Worm (Caenorhabditis elegans) whole organism, L1 larva: ENCODE measurements around the gene C07B5.8.
A peak's percentile ranks its signal among the peaks of the same experiment; 100 is the strongest.

Experiments
- C16A3.4 ChIP-seq: fragments of 150-350 bp; optimal IDR thresholded peaks from 2 replicates; lab custom pipeline; 2014; ENCODE audit warnings: missing biosample characterization, missing genetic modification characterization
- F16B12.6 ChIP-seq: fragments of 150-350 bp; optimal IDR thresholded peaks from 2 replicates; lab custom pipeline; 2014; ENCODE audit warnings: missing biosample characterization, missing genetic modification characterization
- ama-1 ChIP-seq: fragments of 150-350 bp; optimal IDR thresholded peaks from 2 replicates; lab custom pipeline; 2014
- blmp-1 ChIP-seq: fragments of 150-350 bp; optimal IDR thresholded peaks from 2 replicates; lab custom pipeline; 2014; ENCODE audit warnings: missing biosample characterization, missing genetic modification characterization
- ceh-8 ChIP-seq: fragments of 200-800 bp; sonication (Bioruptor generic); optimal IDR thresholded peaks from 2 replicates; lab custom pipeline; 2018; ENCODE audit warnings: mild to moderate bottlenecking, missing genetic modification characterization, moderate library complexity, missing compliant biosample characterization
- ceh-90 ChIP-seq: sonication (generic microtip); optimal IDR thresholded peaks from 2 replicates; lab custom pipeline; 2016; ENCODE audit warnings: missing genetic modification characterization, missing compliant biosample characterization
- ces-1 ChIP-seq: fragments of 150-350 bp; optimal IDR thresholded peaks from 2 replicates; lab custom pipeline; 2014; ENCODE audit warnings: missing biosample characterization, missing genetic modification reagents, missing genetic modification characterization
- dpl-1 ChIP-seq, 3 experiments: fragments of 150-350 bp in 2 of 3; sonication (generic microtip) in 1 of 3; optimal IDR thresholded peaks; 2 replicates each; lab custom pipeline; 2014 to 2017; ENCODE audit warnings: missing biosample characterization in 3 of 3, missing genetic modification characterization in 3 of 3, missing genetic modification reagents in 3 of 3
- efl-1 ChIP-seq, 4 experiments: fragments of 150-350 bp; optimal IDR thresholded peaks in 3 of 4; peaks in 1 of 4; 1 replicate in 1 of 4; 2 replicates in 3 of 4; lab custom pipeline; 2014; ENCODE audit warnings: missing biosample characterization in 2 of 4, missing genetic modification characterization in 2 of 4, missing genetic modification reagents in 2 of 4
- efl-3 ChIP-seq: fragments of 200-800 bp; sonication (Bioruptor generic); optimal IDR thresholded peaks from 2 replicates; lab custom pipeline; 2018; ENCODE audit warnings: mild to moderate bottlenecking, missing genetic modification characterization, missing compliant biosample characterization
- elt-2 ChIP-seq: sonication (generic microtip); optimal IDR thresholded peaks from 2 replicates; lab custom pipeline; 2016; ENCODE audit warnings: missing genetic modification characterization, mild to moderate bottlenecking, inconsistent platforms, missing compliant biosample characterization, missing genetic modification reagents
- elt-3 ChIP-seq, 6 experiments: fragments of 150-350 bp in 1 of 6; sonication (generic microtip); optimal IDR thresholded peaks; 2 replicates each; lab custom pipeline; 2017 to 2018; ENCODE audit warnings: missing biosample characterization in 6 of 6, missing genetic modification characterization in 6 of 6, inconsistent platforms in 1 of 6
- fos-1 ChIP-seq: fragments of 150-350 bp; optimal IDR thresholded peaks from 2 replicates; lab custom pipeline; 2014; ENCODE audit warnings: missing biosample characterization, missing genetic modification characterization
- irx-1 ChIP-seq: sonication (generic microtip); optimal IDR thresholded peaks from 2 replicates; lab custom pipeline; 2016; ENCODE audit warnings: missing genetic modification characterization, missing compliant biosample characterization
- jun-1 ChIP-seq: fragments of 150-350 bp; optimal IDR thresholded peaks from 2 replicates; lab custom pipeline; 2014; ENCODE audit warnings: missing biosample characterization, missing genetic modification reagents, missing genetic modification characterization
- lin-13 ChIP-seq: fragments of 150-350 bp; optimal IDR thresholded peaks from 2 replicates; lab custom pipeline; 2014; ENCODE audit warnings: missing biosample characterization, missing genetic modification reagents, missing genetic modification characterization
- lin-14 ChIP-seq: fragments of 200-800 bp; sonication (Bioruptor generic); optimal IDR thresholded peaks from 2 replicates; lab custom pipeline; 2018; ENCODE audit warnings: mild to moderate bottlenecking, missing genetic modification characterization, moderate library complexity, missing compliant biosample characterization
- lin-35 ChIP-seq, 2 experiments: fragments of 150-350 bp; optimal IDR thresholded peaks; 2 replicates each; lab custom pipeline; 2014; ENCODE audit warnings: missing biosample characterization in 2 of 2, missing genetic modification characterization in 2 of 2, missing genetic modification reagents in 2 of 2
- mdl-1 ChIP-seq, 2 experiments: fragments of 150-350 bp; optimal IDR thresholded peaks; 2 replicates each; lab custom pipeline; 2014 to 2017; ENCODE audit warnings: missing biosample characterization in 2 of 2, missing genetic modification characterization in 2 of 2, inconsistent platforms in 1 of 2
- mep-1 ChIP-seq: fragments of 150-350 bp; optimal IDR thresholded peaks from 2 replicates; lab custom pipeline; 2014; ENCODE audit warnings: missing biosample characterization, missing genetic modification characterization
- nhr-12 ChIP-seq: sonication (generic microtip); optimal IDR thresholded peaks from 2 replicates; lab custom pipeline; 2017; ENCODE audit warnings: missing biosample characterization, missing genetic modification characterization
- nhr-20 ChIP-seq: sonication (generic microtip); optimal IDR thresholded peaks from 2 replicates; lab custom pipeline; 2016; ENCODE audit warnings: mild to moderate bottlenecking, missing genetic modification characterization, missing compliant biosample characterization
- nhr-28 ChIP-seq: fragments of 150-350 bp; optimal IDR thresholded peaks from 2 replicates; lab custom pipeline; 2014; ENCODE audit warnings: missing biosample characterization, missing genetic modification characterization
- nhr-71 ChIP-seq: sonication (generic microtip); optimal IDR thresholded peaks from 2 replicates; lab custom pipeline; 2016; ENCODE audit warnings: mild to moderate bottlenecking, missing genetic modification characterization, moderate library complexity, missing compliant biosample characterization
- nhr-76 ChIP-seq: sonication (generic microtip); optimal IDR thresholded peaks from 2 replicates; lab custom pipeline; 2017; ENCODE audit warnings: missing biosample characterization, missing genetic modification characterization
- nhr-85 ChIP-seq: sonication (generic microtip); peaks from one replicate; lab custom pipeline; 2016; ENCODE audit warnings: missing genetic modification characterization, inconsistent platforms, missing compliant biosample characterization
- nhr-90 ChIP-seq: sonication (generic microtip); optimal IDR thresholded peaks from 2 replicates; lab custom pipeline; 2016; ENCODE audit warnings: mild to moderate bottlenecking, missing genetic modification characterization, missing compliant biosample characterization; ENCODE audit not compliant: poor library complexity
- pqm-1 ChIP-seq: sonication (generic microtip); optimal IDR thresholded peaks from 3 replicates; lab custom pipeline; 2017; ENCODE audit warnings: missing biosample characterization, missing genetic modification characterization
- rnt-1 ChIP-seq: sonication (generic microtip); optimal IDR thresholded peaks from 2 replicates; lab custom pipeline; 2016; ENCODE audit warnings: mild to moderate bottlenecking, missing genetic modification characterization, moderate library complexity, missing compliant biosample characterization
- skn-1 ChIP-seq: fragments of 150-350 bp; optimal IDR thresholded peaks from 2 replicates; lab custom pipeline; 2014; ENCODE audit warnings: missing biosample characterization, missing genetic modification characterization
- snpc-4 ChIP-seq: fragments of 150-350 bp; optimal IDR thresholded peaks from 2 replicates; lab custom pipeline; 2014; ENCODE audit warnings: missing biosample characterization, missing genetic modification characterization
- snu-23 ChIP-seq: sonication (generic microtip); optimal IDR thresholded peaks from 2 replicates; lab custom pipeline; 2016; ENCODE audit warnings: missing genetic modification characterization, missing compliant biosample characterization
- sox-4 ChIP-seq: sonication (generic microtip); optimal IDR thresholded peaks from 2 replicates; lab custom pipeline; 2016; ENCODE audit warnings: missing genetic modification characterization, missing compliant biosample characterization
- tbx-2 ChIP-seq: sonication (generic microtip); optimal IDR thresholded peaks from 2 replicates; lab custom pipeline; 2016; ENCODE audit warnings: missing genetic modification characterization, missing compliant biosample characterization
- unc-86 ChIP-seq: sonication (generic microtip); optimal IDR thresholded peaks from 2 replicates; lab custom pipeline; 2016; ENCODE audit warnings: missing genetic modification characterization, missing compliant biosample characterization
- unc-98 ChIP-seq: fragments of 200-800 bp; sonication (Bioruptor generic); IDR thresholded peaks from 2 replicates; pipeline ENCODE4 v1.3.6; 2022; ENCODE audit warnings: missing genetic modification characterization, missing compliant biosample characterization
- zip-4 ChIP-seq: fragments of 200-800 bp; sonication (Bioruptor generic); optimal IDR thresholded peaks from 2 replicates; lab custom pipeline; 2018; ENCODE audit warnings: mild to moderate bottlenecking, missing genetic modification characterization, moderate library complexity, missing compliant biosample characterization
- ztf-11 ChIP-seq, 2 experiments: sonication (generic microtip); optimal IDR thresholded peaks; 2 replicates each; lab custom pipeline; 2016 to 2017; ENCODE audit warnings: missing genetic modification characterization in 2 of 2, missing biosample characterization in 1 of 2, missing compliant biosample characterization in 1 of 2

C07B5.8 gene

DNA sequence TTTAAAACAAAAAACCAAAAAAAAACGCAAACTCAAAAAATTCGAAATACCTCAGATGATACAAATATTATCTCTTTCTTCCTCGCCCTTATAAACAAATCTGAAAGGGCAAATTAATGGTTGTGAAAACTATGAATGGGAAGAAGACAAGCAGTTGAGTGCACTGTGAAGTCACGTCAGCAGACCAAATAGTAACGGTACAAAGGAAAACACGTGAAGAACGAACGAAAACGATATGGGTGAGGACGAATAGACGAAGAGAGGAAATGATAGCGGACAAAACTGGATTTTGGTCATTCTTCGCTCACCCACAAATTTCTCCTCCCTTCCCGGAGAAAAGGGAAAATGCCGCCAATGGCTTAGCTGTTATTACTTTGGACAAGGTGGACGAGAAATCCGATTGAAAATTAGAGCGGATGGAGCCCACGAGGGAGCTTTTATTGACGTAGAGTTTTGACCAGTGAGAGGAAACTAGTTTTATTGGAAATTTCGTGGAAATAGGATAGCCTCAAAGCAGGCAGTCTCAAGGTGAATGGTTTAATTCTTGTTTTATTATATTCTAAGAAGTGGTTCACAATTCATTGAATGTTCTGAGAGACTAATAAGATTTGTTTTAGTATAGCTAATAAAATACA, 1.1 kb upstream of the C07B5.8 start (continued):
- TF ChIP-seq pqm-1 (tag; lab: Kevin White, UChicago) (no peak), irx-1 (tag; lab: Kevin White, UChicago) (no peak), lin-13 (no peak)

DNA sequence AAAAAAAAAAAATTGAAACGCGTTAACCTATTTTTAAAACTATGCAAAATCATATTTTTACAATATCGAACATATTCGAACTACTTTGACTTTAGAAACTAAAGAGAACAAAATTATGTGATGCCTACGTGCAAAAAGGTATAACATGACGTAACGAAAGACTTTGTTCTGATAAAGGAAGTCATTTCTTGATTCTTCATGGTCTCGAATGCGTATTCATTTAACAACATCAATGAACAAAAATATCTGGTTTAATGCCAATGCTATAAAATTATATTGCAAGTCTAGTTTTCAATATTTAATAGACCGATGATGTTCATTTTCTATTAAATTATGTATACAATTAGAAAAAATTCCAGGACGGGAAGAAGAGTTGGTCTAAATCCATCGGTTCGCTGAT, 557 bp downstream of the C07B5.8 start:
- no peak for TF ChIP-seq ces-1 (GFP tag; lab: Kevin White, UChicago)
- no peak for TF ChIP-seq lin-14 (GFP tag; lab: Kevin White, UChicago)
- no peak for TF ChIP-seq unc-86
- TF ChIP-seq efl-1 (optimal IDR thresholded peaks at IDR 0.05; lab: Kevin White, UChicago) = no peak
- TF ChIP-seq efl-1 (GFP tag; optimal IDR thresholded peaks at IDR 0.05 in 1 of 2; lab: Kevin White, UChicago) = no peak
- no peak for TF ChIP-seq irx-1 (tag; lab: Kevin White, UChicago)
- TF ChIP-seq mep-1 (tag; lab: Kevin White, UChicago) = no peak
- TF ChIP-seq nhr-76 (tag; lab: Kevin White, UChicago) = no peak
- peak; percentile 14 for TF ChIP-seq nhr-90 (tag; lab: Kevin White, UChicago)
- TF ChIP-seq rnt-1 (tag; lab: Kevin White, UChicago) = no peak
- peak; percentile 16 for TF ChIP-seq nhr-71 (tag; lab: Kevin White, UChicago)
- no peak for TF ChIP-seq unc-98
- TF ChIP-seq blmp-1 = no peak
- TF ChIP-seq elt-2 = no peak
- TF ChIP-seq efl-3 (GFP tag; lab: Kevin White, UChicago) = no peak
- peak; percentile 64 for TF ChIP-seq nhr-85 (tag; lab: Kevin White, UChicago)
- TF ChIP-seq ceh-90 (tag; lab: Kevin White, UChicago) = no peak
- peak; percentile 2 for TF ChIP-seq nhr-20 (tag; lab: Kevin White, UChicago)
- no peak for TF ChIP-seq skn-1
- TF ChIP-seq sox-4 = no peak
- TF ChIP-seq ceh-8 (GFP tag; lab: Kevin White, UChicago) = no peak

DNA sequence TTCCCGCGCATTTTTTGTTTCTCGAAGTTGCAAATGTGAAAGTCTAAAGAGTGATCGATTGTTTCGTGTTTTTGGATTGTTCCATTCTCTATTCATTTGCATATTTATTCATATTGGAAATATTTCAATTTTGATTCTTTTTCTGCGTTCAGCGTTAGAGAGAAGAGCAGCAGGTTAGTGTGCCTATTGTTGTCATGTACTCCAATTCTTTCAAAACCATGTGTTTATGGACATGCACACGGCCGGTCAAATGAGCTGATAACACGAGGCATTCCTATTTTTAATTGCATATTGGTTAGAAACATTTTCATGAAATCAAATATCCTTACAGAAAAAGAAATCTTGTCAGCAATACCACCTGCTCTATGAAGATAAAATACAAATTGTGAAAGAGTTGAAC, 4.9 kb downstream of the C07B5.8 start:
- no peak for TF ChIP-seq ama-1
- TF ChIP-seq lin-35 (GFP tag; optimal IDR thresholded peaks at IDR 0.05; lab: Kevin White, UChicago) = no peak
- TF ChIP-seq lin-14 (GFP tag; lab: Kevin White, UChicago) = no peak
- no peak for TF ChIP-seq zip-4
- no peak for TF ChIP-seq mep-1 (tag; lab: Kevin White, UChicago)
- no peak for TF ChIP-seq jun-1 (tag; lab: Kevin White, UChicago)
- TF ChIP-seq elt-3 (tag; optimal IDR thresholded peaks at IDR 0.05; lab: Kevin White, UChicago) = no peak
- no peak for TF ChIP-seq ztf-11 (tag; optimal IDR thresholded peaks at IDR 0.05; lab: Kevin White, UChicago)
- no peak for TF ChIP-seq ceh-8 (GFP tag; lab: Kevin White, UChicago)
- TF ChIP-seq nhr-20 (tag; lab: Kevin White, UChicago) = no peak
- TF ChIP-seq snu-23 (GFP tag; lab: Kevin White, UChicago) = no peak
- TF ChIP-seq fos-1 (tag; lab: Kevin White, UChicago) = no peak
- no peak for TF ChIP-seq nhr-12

DNA sequence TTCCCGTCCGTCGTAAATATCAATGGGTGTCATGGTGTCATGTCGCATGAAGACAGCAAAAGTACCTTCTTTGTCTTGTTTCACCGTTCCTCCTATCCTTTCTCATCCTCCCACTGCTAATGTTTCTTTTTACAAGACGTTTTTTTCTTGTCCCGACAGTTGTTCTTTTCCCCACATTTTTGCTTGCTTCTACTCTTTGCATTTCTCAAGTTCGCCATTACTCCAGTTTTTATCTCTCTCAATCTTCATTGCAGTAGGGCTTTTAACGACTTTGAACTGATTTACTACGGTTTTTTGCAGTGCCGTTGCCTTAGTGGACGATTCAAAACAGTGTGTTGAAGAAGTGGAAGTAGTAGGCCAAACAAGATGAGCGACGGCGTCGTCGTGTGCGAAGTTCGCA, 7.2 kb downstream of the C07B5.8 start, which contains the start of gene C07B5.4:
Gene C07B5.4 (plus strand): TSS at position 301 of the 400 bp plus-strand sequence.
- TF ChIP-seq nhr-20 (tag; lab: Kevin White, UChicago) (no peak), jun-1 (tag; lab: Kevin White, UChicago) (no peak), nhr-85 (tag; lab: Kevin White, UChicago) (peak; percentile 38), mep-1 (tag; lab: Kevin White, UChicago) (no peak), snpc-4 (tag; lab: Kevin White, UChicago) (no peak)

DNA sequence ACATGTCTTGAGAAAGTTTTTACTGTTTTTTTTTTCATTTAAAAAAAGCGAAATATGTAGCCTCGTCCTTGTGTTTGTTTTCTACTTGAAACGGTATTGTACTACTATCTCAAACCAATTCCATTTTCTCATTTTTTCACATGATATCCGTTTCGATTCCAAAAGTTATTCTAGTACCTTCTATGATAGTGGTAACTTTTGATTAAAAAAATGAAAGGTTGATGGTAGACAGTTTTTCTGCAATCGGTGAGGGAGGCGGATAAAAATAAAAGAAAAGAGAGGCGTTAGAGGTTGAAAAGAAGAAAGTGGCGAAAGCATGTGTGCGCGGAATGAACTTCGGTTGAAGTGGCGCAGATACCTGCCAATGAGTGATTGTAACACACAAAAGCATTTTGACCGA, 8.7 kb downstream of the C07B5.8 start:
- no peak for TF ChIP-seq nhr-28 (tag; lab: Kevin White, UChicago)
- peak in 1 of 2 experiments; percentile 38 for TF ChIP-seq lin-35 (GFP tag; optimal IDR thresholded peaks at IDR 0.05; lab: Kevin White, UChicago)
- TF ChIP-seq nhr-90 (tag; lab: Kevin White, UChicago) = peak; percentile 26
- TF ChIP-seq sox-4 = no peak
- TF ChIP-seq mep-1 (tag; lab: Kevin White, UChicago) = peak; percentile 2
- TF ChIP-seq nhr-85 (tag; lab: Kevin White, UChicago) = peak; percentile 86
- peak; percentile 85 for TF ChIP-seq blmp-1
- TF ChIP-seq mdl-1 (tag; optimal IDR thresholded peaks at IDR 0.05; lab: Kevin White, UChicago) = peak in 1 of 2 experiments; percentile 5
- TF ChIP-seq lin-14 (GFP tag; lab: Kevin White, UChicago) = peak; percentile 37
- TF ChIP-seq C16A3.4 (tag; lab: Kevin White, UChicago) = no peak
- TF ChIP-seq nhr-71 (tag; lab: Kevin White, UChicago) = peak; percentile 39
- peak; percentile 25 for TF ChIP-seq irx-1 (tag; lab: Kevin White, UChicago)
- TF ChIP-seq nhr-20 (tag; lab: Kevin White, UChicago) = peak; percentile 63
- TF ChIP-seq unc-98 = no peak
- no peak for TF ChIP-seq fos-1 (tag; lab: Kevin White, UChicago)
- TF ChIP-seq elt-3 (tag; optimal IDR thresholded peaks at IDR 0.05; lab: Kevin White, UChicago) = peak in 3 of 6 experiments; percentile 24 to 76 (median 51)
- TF ChIP-seq F16B12.6 (tag; lab: Kevin White, UChicago) = no peak
- TF ChIP-seq snu-23 (GFP tag; lab: Kevin White, UChicago) = peak; percentile 46
- peak; percentile 4 for TF ChIP-seq tbx-2 (tag; lab: Kevin White, UChicago)
- no peak for TF ChIP-seq dpl-1 (GFP tag; optimal IDR thresholded peaks at IDR 0.05; lab: Kevin White, UChicago)
- peak; percentile 10 for TF ChIP-seq skn-1
